Worm (Caenorhabditis elegans): Measurements from ENCODE around the gene F22E5.17.

DNA sequence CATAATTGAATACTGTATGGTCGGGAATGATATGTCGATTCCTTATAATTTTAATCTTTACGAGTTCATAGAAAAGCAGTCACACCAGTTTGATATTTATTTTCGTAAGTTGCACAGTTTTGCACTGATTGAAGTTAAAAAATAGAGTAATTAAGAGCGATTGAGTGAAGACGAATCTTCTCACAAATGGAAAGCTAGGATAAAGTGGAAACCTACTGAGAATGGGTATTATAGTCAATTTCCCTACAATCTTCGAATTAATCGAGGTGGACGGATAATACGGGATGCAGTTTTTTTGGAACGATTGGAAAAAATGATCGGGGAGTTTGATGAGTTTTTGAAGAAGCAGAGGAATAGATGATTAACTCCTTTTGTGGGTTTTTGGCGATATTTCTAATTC, 36.9 kb upstream of the F22E5.17 start, which contains the start of gene F22E5.23:
- TF ChIP-seq sdc-2 (tag; optimal IDR thresholded peaks at IDR 0.05), result no peak
- no peak for TF ChIP-seq pros-1 (tag; optimal IDR thresholded peaks at IDR 0.05)
- no peak for TF ChIP-seq unc-86 (tag; optimal IDR thresholded peaks at IDR 0.05)
